Worm (Caenorhabditis elegans) whole organism, early embryonic: ENCODE data around the gene math-10.

ENCODE experiments used
- B0310.2 ChIP-seq: sonication (generic microtip); optimal IDR thresholded peaks from 2 replicates; lab custom pipeline; 2016; ENCODE audit warnings: mild to moderate bottlenecking, missing genetic modification characterization, missing compliant biosample characterization
- F13C5.2 ChIP-seq: sonication (generic microtip); optimal IDR thresholded peaks from 2 replicates; lab custom pipeline; 2017; ENCODE audit warnings: mild to moderate bottlenecking, missing genetic modification characterization, inconsistent platforms, missing compliant biosample characterization
- aly-1 ChIP-seq: sonication (generic microtip); optimal IDR thresholded peaks from 2 replicates; lab custom pipeline; 2016; ENCODE audit warnings: missing genetic modification characterization, missing compliant biosample characterization
- ama-1 ChIP-seq: fragments of 150-350 bp; optimal IDR thresholded peaks from 2 replicates; lab custom pipeline; 2014
- ceh-13 ChIP-seq: fragments of 200-800 bp; sonication (Bioruptor generic); optimal IDR thresholded peaks from 2 replicates; lab custom pipeline; 2018; ENCODE audit warnings: mild to moderate bottlenecking, missing genetic modification characterization, missing compliant biosample characterization
- ceh-36 ChIP-seq: sonication (generic microtip); optimal IDR thresholded peaks from 2 replicates; lab custom pipeline; 2016; ENCODE audit warnings: missing genetic modification characterization, inconsistent platforms, missing compliant biosample characterization
- ets-7 ChIP-seq: sonication (generic microtip); optimal IDR thresholded peaks from 2 replicates; lab custom pipeline; 2016; ENCODE audit warnings: missing genotype, missing genetic modification characterization, missing compliant biosample characterization
- flt-1 ChIP-seq: fragments of 200-800 bp; sonication (Bioruptor generic); IDR thresholded peaks from 2 replicates; pipeline ENCODE4 v1.3.6; 2022; ENCODE audit warnings: missing genetic modification characterization, missing compliant biosample characterization
- hmbx-1 ChIP-seq: sonication (generic microtip); optimal IDR thresholded peaks from 2 replicates; lab custom pipeline; 2016; ENCODE audit warnings: mild to moderate bottlenecking, missing genetic modification characterization, missing compliant biosample characterization
- hmg-4 ChIP-seq: fragments of 200-800 bp; sonication (Bioruptor generic); optimal IDR thresholded peaks from 2 replicates; lab custom pipeline; 2018; ENCODE audit warnings: mild to moderate bottlenecking, missing genetic modification characterization, missing compliant biosample characterization
- hnd-1 ChIP-seq: sonication (generic microtip); optimal IDR thresholded peaks from 2 replicates; lab custom pipeline; 2016; ENCODE audit warnings: missing genetic modification characterization, missing compliant biosample characterization
- tbx-11 ChIP-seq: fragments of 200-800 bp; sonication (Bioruptor generic); IDR thresholded peaks from 2 replicates; pipeline ENCODE4 v1.3.6; 2022; ENCODE audit warnings: missing genetic modification characterization, missing compliant biosample characterization

- TF ChIP-seq aly-1, result no peak
- no peak for TF ChIP-seq hmbx-1 (tag; lab: Kevin White, UChicago)
- no peak for TF ChIP-seq F13C5.2 (tag; lab: Kevin White, UChicago)
- no peak for TF ChIP-seq ets-7 (tag; lab: Kevin White, UChicago)
- no peak for TF ChIP-seq ama-1 (lab: Kevin White, UChicago)
- no peak for TF ChIP-seq hnd-1 (tag; lab: Kevin White, UChicago)
- no peak for TF ChIP-seq B0310.2 (tag; lab: Kevin White, UChicago)
- no peak for TF ChIP-seq ceh-36
- no peak for TF ChIP-seq tbx-11
- no peak for TF ChIP-seq flt-1 (GFP tag; lab: Robert Waterston, UW)
- TF ChIP-seq ceh-13 (GFP tag; lab: Kevin White, UChicago), result no peak
- no peak for TF ChIP-seq hmg-4 (GFP tag; lab: Kevin White, UChicago)
These were observed 7.1 kb upstream of the math-10 start, which contains the start of gene C16C4.17 for ce11 chrII:1864278-1864677.
